Fruit fly (Drosophila melanogaster) whole organism, embryonic: Measurements from ENCODE around the gene in.

ENCODE experiments used
- CG10462 ChIP-seq: fragments of 200-800 bp; sonication (Bioruptor generic); optimal IDR thresholded peaks from 2 replicates; lab custom pipeline; 2016; ENCODE audit warnings: missing biosample characterization, missing genetic modification characterization
- CG14710 ChIP-seq: fragments of 200-800 bp; sonication (Bioruptor generic); optimal IDR thresholded peaks from 3 replicates; lab custom pipeline; 2019; ENCODE audit warnings: missing biosample characterization, mild to moderate bottlenecking, missing genetic modification characterization, moderate library complexity
- GATAe ChIP-seq: fragments of 200-800 bp; sonication (Bioruptor generic); conservative IDR thresholded peaks from 2 replicates; pipeline ENCODE4 v1.3.6; 2022; ENCODE audit warnings: missing biosample characterization, missing genetic modification characterization
- Nf-YC ChIP-seq: fragments of 200-800 bp; optimal IDR thresholded peaks from 3 replicates; lab custom pipeline; 2019; ENCODE audit warnings: missing biosample characterization, mild to moderate bottlenecking, missing genetic modification characterization, moderate library complexity
- Rfx ChIP-seq: fragments of 200-800 bp; sonication (Bioruptor generic); IDR thresholded peaks from 2 replicates; pipeline ENCODE4 v1.3.6; 2022; ENCODE audit warnings: missing biosample characterization, missing genetic modification characterization
- danr ChIP-seq: fragments of 200-800 bp; sonication (Bioruptor generic); IDR thresholded peaks from 2 replicates; pipeline ENCODE4 v1.3.6; 2022; ENCODE audit warnings: missing biosample characterization, missing genetic modification characterization
- fu2 ChIP-seq: fragments of 200-800 bp; sonication (Bioruptor generic); optimal IDR thresholded peaks from 2 replicates; lab custom pipeline; 2016; ENCODE audit warnings: missing biosample characterization, missing genetic modification characterization
- grn ChIP-seq: fragments of 200-800 bp; sonication (Bioruptor generic); optimal IDR thresholded peaks from 3 replicates; lab custom pipeline; 2017; ENCODE audit warnings: missing biosample characterization, missing genetic modification characterization
- lmd ChIP-seq: fragments of 200-800 bp; sonication (Bioruptor generic); IDR thresholded peaks from 2 replicates; pipeline ENCODE4 v1.3.6; 2022; ENCODE audit warnings: missing biosample characterization, missing genetic modification characterization
- mirr ChIP-seq: fragments of 200-800 bp; sonication (Bioruptor generic); optimal IDR thresholded peaks from 3 replicates; lab custom pipeline; 2018; ENCODE audit warnings: missing biosample characterization, mild to moderate bottlenecking, missing genetic modification characterization
- psq ChIP-seq: fragments of 200-800 bp; sonication (Bioruptor generic); optimal IDR thresholded peaks from 2 replicates; lab custom pipeline; 2017; ENCODE audit warnings: missing biosample characterization, missing genetic modification characterization

DNA sequence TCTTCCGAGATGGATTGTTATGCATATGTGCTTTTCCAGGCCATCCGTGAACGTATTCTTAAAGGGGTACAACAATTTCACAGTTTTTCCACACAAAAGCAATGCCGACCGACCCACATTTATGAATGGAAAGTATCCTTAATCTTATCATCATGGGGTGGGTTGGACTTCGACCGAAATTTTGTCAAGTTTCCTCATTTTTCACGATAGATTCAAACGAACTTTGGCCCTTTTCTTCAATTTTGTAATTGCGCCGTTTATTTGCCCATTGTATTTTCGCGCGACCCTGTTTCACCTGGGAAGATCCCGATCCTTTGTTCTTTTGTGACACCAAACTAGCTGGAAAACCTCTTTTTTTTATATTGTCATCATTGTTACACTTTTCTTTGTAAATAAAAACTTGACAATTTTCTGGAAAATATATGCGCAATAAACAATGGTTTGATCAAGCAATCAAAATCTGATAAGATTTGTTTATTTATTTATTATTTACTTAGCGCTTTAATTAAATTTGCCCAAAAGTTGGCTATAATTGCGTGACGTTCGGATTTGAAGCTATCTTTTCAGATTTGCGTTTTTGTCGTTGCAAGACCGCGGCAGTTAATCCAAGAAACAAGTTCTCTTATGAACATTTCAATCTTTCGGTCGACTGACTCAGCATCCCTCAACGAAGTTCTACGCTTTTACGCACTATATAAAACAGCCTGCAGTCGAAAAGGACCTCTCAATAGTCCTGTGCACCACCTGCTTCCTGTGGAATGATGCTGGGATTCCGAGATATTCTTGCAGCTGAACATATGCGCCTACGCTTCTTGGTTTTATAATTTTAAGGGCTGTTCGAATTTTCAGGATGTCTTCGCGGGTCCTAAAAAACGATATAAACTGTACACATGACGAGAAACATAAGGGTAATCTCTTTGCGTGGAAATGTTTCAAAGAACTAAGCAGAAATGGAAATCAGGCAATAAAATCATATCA, 39.3 kb downstream of the in start:
- TF ChIP-seq GATAe (no peak), psq (GFP tag; lab: Kevin White, UChicago) (no peak), CG14710 (tag; lab: Kevin White, UChicago) (no peak), Nf-YC (tag; lab: Kevin White, UChicago) (peak; percentile 21), CG10462 (GFP tag; lab: Kevin White, UChicago) (no peak), grn (GFP tag; lab: Kevin White, UChicago) (peak; percentile 79), fu2 (GFP tag; lab: Kevin White, UChicago) (no peak), lmd (GFP tag; lab: Robert Waterston, UW) (no peak), danr (GFP tag; lab: Robert Waterston, UW) (no peak), Rfx (GFP tag; lab: Robert Waterston, UW) (no peak; the same call in 1 of the 2 replicates), mirr (no peak)
